Worm (Caenorhabditis elegans): ENCODE results near the gene spp-21.

- TF ChIP-seq ref-1 (GFP tag; conservative IDR thresholded peaks at IDR 0.05): no peak
- no peak for TF ChIP-seq cog-1 (tag; optimal IDR thresholded peaks at IDR 0.05)
These were observed 16.8 kb upstream of the spp-21 start for ce11 chrX:11472953-11473671.

Measured in whole organism, midembryonic.